Worm (Caenorhabditis elegans): ENCODE data around the gene knl-1.

DNA sequence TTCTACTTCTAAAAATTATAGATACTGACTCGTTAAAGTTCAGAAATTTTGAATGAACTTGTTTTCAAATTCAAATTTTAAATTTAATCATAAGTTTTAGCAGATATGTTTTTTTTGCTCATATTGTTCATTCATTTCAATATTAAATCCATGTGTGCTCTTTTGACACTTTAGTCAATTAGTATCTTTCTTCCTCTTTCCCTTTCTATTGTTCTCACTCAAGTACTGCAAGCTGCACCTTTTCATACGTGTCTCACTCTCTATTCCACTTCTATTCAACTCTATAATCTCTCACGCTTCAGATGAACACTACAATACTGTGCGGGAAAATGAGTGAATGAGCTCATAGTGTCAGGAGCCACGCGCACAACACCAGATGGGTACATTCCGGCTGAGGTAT is 32.5 kb upstream of the knl-1 start, which contains the start of gene C30A5.16:
- TF ChIP-seq aptf-2 (GFP tag; conservative IDR thresholded peaks at IDR 0.05) (no peak), ztf-26 (tag; optimal IDR thresholded peaks at IDR 0.05) (no peak), madf-6 (GFP tag; IDR thresholded peaks at IDR 0.05) (no peak), akir-1 (GFP tag; optimal IDR thresholded peaks at IDR 0.05) (no peak), nhr-90 (tag; optimal IDR thresholded peaks at IDR 0.05) (no peak), nfya-1 (tag; optimal IDR thresholded peaks at IDR 0.05; ENCODE audit: borderline replicate concordance, insufficient read depth) (no peak)

Measured in whole organism, young adult.